Worm (Caenorhabditis elegans): ENCODE results near the gene C05C9.3.

- TF ChIP-seq nhr-28 (tag; optimal IDR thresholded peaks at IDR 0.05), result no peak
- TF ChIP-seq sptf-1 (tag; optimal IDR thresholded peaks at IDR 0.05), result no peak
- no peak for TF ChIP-seq unc-62 (GFP tag; optimal IDR thresholded peaks at IDR 0.05)
- TF ChIP-seq nhr-237 (tag; optimal IDR thresholded peaks at IDR 0.05), result no peak
These were observed 15.0 kb downstream of the C05C9.3 start for ce11 chrX:11137632-11138031.

Data from whole organism, mixed stage, embryonic.